Fruit fly (Drosophila melanogaster): Measurements from ENCODE around the gene CG43886.

CG43886 gene

dm6 chr3L:8159724-8160422, at the start of gene CG43886:
CG43886 (minus strand) TSS chr3L:8159774.
- no peak for TF ChIP-seq CG32264 (GFP tag; optimal IDR thresholded peaks at IDR 0.05)
- TF ChIP-seq Hr83 (GFP tag; optimal IDR thresholded peaks at IDR 0.05; ENCODE audit: poor library complexity, severe bottlenecking) = no peak
- no peak for TF ChIP-seq fru (GFP tag; optimal IDR thresholded peaks at IDR 0.05)
- no peak for TF ChIP-seq CG9705 (GFP tag; optimal IDR thresholded peaks at IDR 0.05)
- TF ChIP-seq OdsH (GFP tag; optimal IDR thresholded peaks at IDR 0.05) = no peak
- no peak for TF ChIP-seq HLH106 (tag; optimal IDR thresholded peaks at IDR 0.05)
- TF ChIP-seq CrebA (GFP tag; optimal IDR thresholded peaks at IDR 0.05; ENCODE audit: borderline replicate concordance) = no peak
- peak in 1 of 2 experiments; percentile 23 for TF ChIP-seq dl (GFP tag; optimal IDR thresholded peaks at IDR 0.05; ENCODE audit: insufficient read depth in 1 of 2, partially characterized antibody in 2 of 2)
- no peak for TF ChIP-seq dmrt93B (GFP tag; optimal IDR thresholded peaks at IDR 0.05)
- no peak for TF ChIP-seq dsf (GFP tag; optimal IDR thresholded peaks at IDR 0.05; ENCODE audit: borderline replicate concordance)
- TF ChIP-seq sage (GFP tag; optimal IDR thresholded peaks at IDR 0.05) = no peak
- TF ChIP-seq Hnf4 (GFP tag; optimal IDR thresholded peaks at IDR 0.05) = no peak
- no peak for TF ChIP-seq ey (GFP tag; optimal IDR thresholded peaks at IDR 0.05)
- no peak for TF ChIP-seq sv (GFP tag; optimal IDR thresholded peaks at IDR 0.05)
- TF ChIP-seq tai (GFP tag; optimal IDR thresholded peaks at IDR 0.05) = no peak
- no peak for TF ChIP-seq pan (optimal IDR thresholded peaks at IDR 0.05)
- TF ChIP-seq Dif (GFP tag; optimal IDR thresholded peaks at IDR 0.05; ENCODE audit: partially characterized antibody) = peak; percentile 52

dm6 chr3L:8202317-8202842, 42.8 kb upstream of the CG43886 start, which contains the start of the genes CG7366 and CG13679:
CG7366 (minus strand) TSS chr3L:8202417.
CG13679 (plus strand) TSS chr3L:8202792.
- TF ChIP-seq brk (GFP tag; optimal IDR thresholded peaks at IDR 0.05) (no peak), CG9705 (GFP tag; optimal IDR thresholded peaks at IDR 0.05) (no peak), HLH106 (tag; optimal IDR thresholded peaks at IDR 0.05) (no peak), Dfd (GFP tag; optimal IDR thresholded peaks at IDR 0.05) (no peak), Sp1 (GFP tag; optimal IDR thresholded peaks at IDR 0.05) (no peak), Myc (optimal IDR thresholded peaks at IDR 0.05) (no peak), Dif (GFP tag; optimal IDR thresholded peaks at IDR 0.05; ENCODE audit: partially characterized antibody) (no peak), dsf (GFP tag; optimal IDR thresholded peaks at IDR 0.05; ENCODE audit: borderline replicate concordance) (no peak), OdsH (GFP tag; optimal IDR thresholded peaks at IDR 0.05) (no peak), Hr83 (GFP tag; optimal IDR thresholded peaks at IDR 0.05; ENCODE audit: poor library complexity, severe bottlenecking) (no peak), CrebA (GFP tag; optimal IDR thresholded peaks at IDR 0.05; ENCODE audit: borderline replicate concordance) (no peak), Hnf4 (GFP tag; optimal IDR thresholded peaks at IDR 0.05) (no peak), GATAd (GFP tag; optimal IDR thresholded peaks at IDR 0.05) (no peak), Abd-B (GFP tag; optimal IDR thresholded peaks at IDR 0.05) (no peak), usp (GFP tag; optimal IDR thresholded peaks at IDR 0.05) (no peak)

dm6 chr3L:8197779-8198279, 38.3 kb upstream of the CG43886 start, which contains the start of the genes UbcE2M and Dhps:
UbcE2M (minus strand) TSS chr3L:8197987.
Dhps (plus strand) TSS chr3L:8198207.
- peak; percentile 42 for TF ChIP-seq br (GFP tag; optimal IDR thresholded peaks at IDR 0.05)
- TF ChIP-seq HLH106 (tag; optimal IDR thresholded peaks at IDR 0.05) = peak; percentile 79
- peak; percentile 86 for TF ChIP-seq dmrt93B (GFP tag; optimal IDR thresholded peaks at IDR 0.05)
- no peak for TF ChIP-seq Jra (GFP tag; optimal IDR thresholded peaks at IDR 0.05)
- TF ChIP-seq Hr83 (GFP tag; optimal IDR thresholded peaks at IDR 0.05; ENCODE audit: poor library complexity, severe bottlenecking) = peak; percentile 40
- TF ChIP-seq Sp1 (GFP tag; optimal IDR thresholded peaks at IDR 0.05) = peak; percentile 76
- TF ChIP-seq pan (optimal IDR thresholded peaks at IDR 0.05) = no peak
- no peak for TF ChIP-seq usp (GFP tag; optimal IDR thresholded peaks at IDR 0.05)
- peak; percentile 78 for TF ChIP-seq psq (GFP tag; optimal IDR thresholded peaks at IDR 0.05)
- TF ChIP-seq Myc (optimal IDR thresholded peaks at IDR 0.05) = peak; percentile 90
- no peak for TF ChIP-seq tai (GFP tag; optimal IDR thresholded peaks at IDR 0.05)
- peak; percentile 54 for TF ChIP-seq ey (GFP tag; optimal IDR thresholded peaks at IDR 0.05)
- TF ChIP-seq h (GFP tag; optimal IDR thresholded peaks at IDR 0.05) = peak; percentile 68
- TF ChIP-seq rgr (GFP tag; optimal IDR thresholded peaks at IDR 0.05) = peak; percentile 72
- peak; percentile 46 for TF ChIP-seq woc (GFP tag; optimal IDR thresholded peaks at IDR 0.05)
- TF ChIP-seq Mio (GFP tag; optimal IDR thresholded peaks at IDR 0.05) = no peak
- TF ChIP-seq jim (GFP tag; optimal IDR thresholded peaks at IDR 0.05) = no peak
- no peak for TF ChIP-seq Dif (GFP tag; optimal IDR thresholded peaks at IDR 0.05; ENCODE audit: partially characterized antibody)
- TF ChIP-seq GATAd (GFP tag; optimal IDR thresholded peaks at IDR 0.05) = peak; percentile 0
- peak; percentile 67 for TF ChIP-seq CG9705 (GFP tag; optimal IDR thresholded peaks at IDR 0.05)
- no peak for TF ChIP-seq N (GFP tag; optimal IDR thresholded peaks at IDR 0.05)
- no peak for TF ChIP-seq Hr78 (GFP tag; optimal IDR thresholded peaks at IDR 0.05)
- TF ChIP-seq foxo (GFP tag; optimal IDR thresholded peaks at IDR 0.05) = peak in 1 of 2 experiments; percentile 77
- no peak for TF ChIP-seq sage (GFP tag; optimal IDR thresholded peaks at IDR 0.05)
- TF ChIP-seq Dfd (GFP tag; optimal IDR thresholded peaks at IDR 0.05) = no peak
- no peak for TF ChIP-seq dl (GFP tag; optimal IDR thresholded peaks at IDR 0.05; ENCODE audit: insufficient read depth in 1 of 2, partially characterized antibody in 2 of 2)
- TF ChIP-seq OdsH (GFP tag; optimal IDR thresholded peaks at IDR 0.05) = peak; percentile 61
- TF ChIP-seq fru (GFP tag; optimal IDR thresholded peaks at IDR 0.05) = no peak
